Worm (Caenorhabditis elegans): Measurements from ENCODE around the gene T04A6.3.

DNA sequence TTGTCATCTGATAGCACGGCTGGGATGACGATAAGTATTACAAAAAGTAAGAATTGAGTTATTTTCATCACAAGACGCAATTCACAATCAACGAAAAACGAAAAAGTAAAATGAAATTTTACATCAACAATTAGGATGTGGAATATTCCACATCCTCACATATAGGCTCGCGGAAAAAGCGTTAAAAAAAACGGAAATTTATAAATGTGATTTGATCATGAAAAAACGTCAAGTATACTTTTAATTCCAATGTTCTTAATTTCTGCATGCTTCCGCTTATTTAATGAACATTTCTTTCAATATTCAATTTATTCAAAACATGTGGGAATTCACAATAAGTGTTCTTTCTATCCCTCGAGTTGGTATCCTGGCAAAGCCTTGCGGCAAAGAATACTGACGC lies at the start of gene T04A6.3:
- TF ChIP-seq fkh-10 (GFP tag; optimal IDR thresholded peaks at IDR 0.05) = no peak
- TF ChIP-seq tbx-2 (tag; optimal IDR thresholded peaks at IDR 0.05) = no peak
- TF ChIP-seq unc-62 (GFP tag; optimal IDR thresholded peaks at IDR 0.05) = no peak
- TF ChIP-seq nhr-12 (tag; optimal IDR thresholded peaks at IDR 0.05) = no peak
- no peak for TF ChIP-seq egl-5 (tag; optimal IDR thresholded peaks at IDR 0.05)
- no peak for TF ChIP-seq jun-1 (tag; optimal IDR thresholded peaks at IDR 0.05)
- no peak for TF ChIP-seq lin-39 (tag; optimal IDR thresholded peaks at IDR 0.05)
- TF ChIP-seq snpc-4 (tag; optimal IDR thresholded peaks at IDR 0.05) = no peak
- TF ChIP-seq nhr-237 (tag; optimal IDR thresholded peaks at IDR 0.05) = no peak
- TF ChIP-seq ceh-9 (tag; optimal IDR thresholded peaks at IDR 0.05) = no peak
- no peak for TF ChIP-seq pqm-1 (tag; optimal IDR thresholded peaks at IDR 0.05)
- TF ChIP-seq nhr-28 (tag; optimal IDR thresholded peaks at IDR 0.05) = no peak
- TF ChIP-seq ama-1 (optimal IDR thresholded peaks at IDR 0.05) = no peak
